Fruit fly (Drosophila melanogaster) whole organism, embryonic: ENCODE results near the gene CG7402.

Source experiments
- Adf1 ChIP-seq: fragments of 200-800 bp; sonication (Bioruptor generic); IDR thresholded peaks from 2 replicates; pipeline ENCODE4 v1.3.6; 2022; ENCODE audit warnings: missing biosample characterization, missing genetic modification characterization
- Atf6 ChIP-seq: fragments of 200-800 bp; sonication (Bioruptor generic); IDR thresholded peaks from 2 replicates; pipeline ENCODE4 v1.3.6; 2022; ENCODE audit warnings: missing biosample characterization, missing genetic modification characterization
- B-H1 ChIP-seq: fragments of 200-800 bp; sonication (Bioruptor generic); IDR thresholded peaks from 3 replicates; pipeline ENCODE4 v1.3.6; 2022; ENCODE audit warnings: missing biosample characterization, missing genetic modification characterization
- CG10209 ChIP-seq: fragments of 200-800 bp; sonication (Bioruptor generic); optimal IDR thresholded peaks from 3 replicates; lab custom pipeline; 2017; ENCODE audit warnings: missing biosample characterization, mild to moderate bottlenecking, missing genetic modification characterization, missing genetic modification reagents
- CG1024 ChIP-seq: fragments of 200-800 bp; sonication (Bioruptor generic); IDR thresholded peaks from 2 replicates; pipeline ENCODE4 v1.3.6; 2022; ENCODE audit warnings: missing biosample characterization, missing genetic modification characterization
- CG10366 ChIP-seq: fragments of 200-800 bp; sonication (Bioruptor generic); IDR thresholded peaks from 2 replicates; pipeline ENCODE4 v1.3.6; 2022; ENCODE audit warnings: missing biosample characterization, missing genetic modification characterization
- CG11504 ChIP-seq: fragments of 200-800 bp; sonication (Bioruptor generic); optimal IDR thresholded peaks from 3 replicates; lab custom pipeline; 2019; ENCODE audit warnings: missing biosample characterization, mild to moderate bottlenecking, missing genetic modification characterization, moderate library complexity
- CG12391 ChIP-seq: fragments of 200-800 bp; sonication (Bioruptor generic); optimal IDR thresholded peaks from 3 replicates; lab custom pipeline; 2018; ENCODE audit warnings: missing biosample characterization, mild to moderate bottlenecking, missing genetic modification characterization, moderate library complexity
- CG12659 ChIP-seq: fragments of 200-800 bp; sonication (Bioruptor generic); optimal IDR thresholded peaks from 3 replicates; lab custom pipeline; 2017; ENCODE audit warnings: mild to moderate bottlenecking, missing biosample characterization, missing genetic modification reagents, missing genetic modification characterization
- CG12769 ChIP-seq: fragments of 200-800 bp; sonication (Bioruptor generic); optimal IDR thresholded peaks from 2 replicates; lab custom pipeline; 2019; ENCODE audit warnings: missing biosample characterization, mild to moderate bottlenecking, missing genetic modification characterization, moderate library complexity
- CG14667 ChIP-seq: fragments of 200-800 bp; sonication (Bioruptor generic); IDR thresholded peaks from 2 replicates; pipeline ENCODE4 v1.3.6; 2022; ENCODE audit warnings: missing biosample characterization, missing genetic modification characterization
- CG15073 ChIP-seq: fragments of 200-800 bp; sonication (Bioruptor generic); optimal IDR thresholded peaks from 2 replicates; lab custom pipeline; 2016; ENCODE audit warnings: missing biosample characterization, missing genetic modification characterization
- CG17186 ChIP-seq: fragments of 200-800 bp; sonication (Bioruptor generic); optimal IDR thresholded peaks from 3 replicates; lab custom pipeline; 2017; ENCODE audit warnings: missing biosample characterization, missing genetic modification reagents, missing genetic modification characterization
- CG18262 ChIP-seq: fragments of 200-800 bp; optimal IDR thresholded peaks from 3 replicates; lab custom pipeline; 2019; ENCODE audit warnings: missing biosample characterization, mild to moderate bottlenecking, missing genetic modification characterization, moderate library complexity
- CG18599 ChIP-seq: fragments of 200-800 bp; sonication (Bioruptor generic); optimal IDR thresholded peaks from 3 replicates; lab custom pipeline; 2017; ENCODE audit warnings: missing biosample characterization, missing genetic modification characterization, mild to moderate bottlenecking, moderate library complexity, missing genetic modification reagents
- CG2120 ChIP-seq: fragments of 200-800 bp; sonication (Bioruptor generic); optimal IDR thresholded peaks from 3 replicates; lab custom pipeline; 2016; ENCODE audit warnings: missing biosample characterization, missing genetic modification characterization
- CG2202 ChIP-seq: fragments of 200-800 bp; sonication (Bioruptor generic); optimal IDR thresholded peaks from 2 replicates; lab custom pipeline; 2018; ENCODE audit warnings: missing biosample characterization, mild to moderate bottlenecking, missing genetic modification characterization
- CG3065 ChIP-seq: fragments of 200-800 bp; sonication (Bioruptor generic); optimal IDR thresholded peaks from 2 replicates; lab custom pipeline; 2016; ENCODE audit warnings: missing biosample characterization, missing genetic modification characterization
- CG34376 ChIP-seq: fragments of 200-800 bp; sonication (Bioruptor generic); optimal IDR thresholded peaks from 2 replicates; lab custom pipeline; 2018; ENCODE audit warnings: missing biosample characterization, mild to moderate bottlenecking, missing genetic modification characterization
- CG3847 ChIP-seq: fragments of 200-800 bp; sonication (Bioruptor generic); IDR thresholded peaks from 2 replicates; pipeline ENCODE4 v1.3.6; 2022; ENCODE audit warnings: missing biosample characterization, missing genetic modification characterization
- CG7987 ChIP-seq: fragments of 200-800 bp; sonication (Bioruptor generic); optimal IDR thresholded peaks from 2 replicates; lab custom pipeline; 2018; ENCODE audit warnings: missing biosample characterization, mild to moderate bottlenecking, missing genetic modification characterization, moderate library complexity
- CrebB ChIP-seq: fragments of 200-800 bp; sonication (Bioruptor generic); optimal IDR thresholded peaks from 3 replicates; lab custom pipeline; 2018; ENCODE audit warnings: missing biosample characterization, mild to moderate bottlenecking, missing genetic modification characterization
- Dbx ChIP-seq: fragments of 200-800 bp; sonication (Bioruptor generic); IDR thresholded peaks from 3 replicates; pipeline ENCODE4 v1.3.6; 2022; ENCODE audit warnings: missing biosample characterization, missing genetic modification characterization
- H15 ChIP-seq: fragments of 200-800 bp; sonication (Bioruptor generic); IDR thresholded peaks from 3 replicates; pipeline ENCODE4 v1.3.6; 2022; ENCODE audit warnings: missing biosample characterization, missing genetic modification characterization
- HHEX ChIP-seq: fragments of 200-800 bp; sonication (Bioruptor generic); optimal IDR thresholded peaks from 3 replicates; lab custom pipeline; 2017; ENCODE audit warnings: missing biosample characterization, mild to moderate bottlenecking, missing genetic modification characterization, missing genetic modification reagents
- HLH3B ChIP-seq: fragments of 200-800 bp; sonication (Bioruptor generic); IDR thresholded peaks from 2 replicates; pipeline ENCODE4 v1.3.6; 2022; ENCODE audit warnings: missing biosample characterization, missing genetic modification characterization
- Lim3 ChIP-seq: fragments of 200-800 bp; sonication (Bioruptor generic); IDR thresholded peaks from 2 replicates; pipeline ENCODE4 v1.3.6; 2022; ENCODE audit warnings: missing biosample characterization, missing genetic modification characterization
- Med ChIP-seq: fragments of 200-800 bp; sonication (Bioruptor generic); peaks from one replicate; lab custom pipeline; 2016; ENCODE audit warnings: missing biosample characterization, missing genetic modification characterization, mild to moderate bottlenecking, inconsistent platforms, moderate library complexity
- Mrtf ChIP-seq: fragments of 200-800 bp; sonication (Bioruptor generic); IDR thresholded peaks from 3 replicates; pipeline ENCODE4 v1.3.6; 2022; ENCODE audit warnings: missing biosample characterization, missing genetic modification characterization
- Oli ChIP-seq: fragments of 200-800 bp; sonication (Bioruptor generic); optimal IDR thresholded peaks from 2 replicates; lab custom pipeline; 2018; ENCODE audit warnings: missing biosample characterization, mild to moderate bottlenecking, missing genetic modification characterization, moderate library complexity
- Pdp1 ChIP-seq, 2 experiments: fragments of 200-800 bp; sonication (Bioruptor generic); optimal IDR thresholded peaks; 3 replicates each; lab custom pipeline; 2016; ENCODE audit warnings: missing biosample characterization in 2 of 2, missing genetic modification characterization in 2 of 2, mild to moderate bottlenecking in 1 of 2, moderate library complexity in 1 of 2
- Rfx ChIP-seq: fragments of 200-800 bp; sonication (Bioruptor generic); IDR thresholded peaks from 2 replicates; pipeline ENCODE4 v1.3.6; 2022; ENCODE audit warnings: missing biosample characterization, missing genetic modification characterization
- Stat92E ChIP-seq, 3 experiments: fragments of >200 bp in 2 of 3; fragments of 200-800 bp in 1 of 3; sonication (Bioruptor generic) in 1 of 3; optimal IDR thresholded peaks; 2 replicates each; lab custom pipeline; 2017 to 2019; ENCODE audit warnings: missing biosample characterization in 3 of 3, missing genetic modification characterization in 3 of 3, mild to moderate bottlenecking in 1 of 3, moderate library complexity in 1 of 3
- Tbp ChIP-seq: fragments of >200 bp; optimal IDR thresholded peaks from 2 replicates; lab custom pipeline; 2018; ENCODE audit warnings: missing biosample characterization, missing genetic modification characterization
- amos ChIP-seq: fragments of 200-800 bp; sonication (Bioruptor generic); IDR thresholded peaks from 2 replicates; pipeline ENCODE4 v1.3.6; 2022; ENCODE audit warnings: missing biosample characterization, missing genetic modification characterization; ENCODE audit not compliant: partially characterized antibody
- ash1 ChIP-seq: fragments of 200-800 bp; sonication (Bioruptor generic); optimal IDR thresholded peaks from 2 replicates; lab custom pipeline; 2018; ENCODE audit warnings: missing biosample characterization, mild to moderate bottlenecking, missing genetic modification characterization
- cg ChIP-seq: fragments of 200-800 bp; sonication (Bioruptor generic); optimal IDR thresholded peaks from 3 replicates; lab custom pipeline; 2019; ENCODE audit warnings: missing biosample characterization, mild to moderate bottlenecking, missing genetic modification characterization, moderate library complexity
- dmrt99B ChIP-seq: fragments of 200-800 bp; sonication (Bioruptor generic); optimal IDR thresholded peaks from 2 replicates; lab custom pipeline; 2018; ENCODE audit warnings: missing biosample characterization, mild to moderate bottlenecking, missing genetic modification characterization, moderate library complexity
- fru ChIP-seq: fragments of >200 bp; optimal IDR thresholded peaks from 2 replicates; lab custom pipeline; 2017
- gem ChIP-seq: fragments of 200-800 bp; sonication (Bioruptor generic); optimal IDR thresholded peaks from 2 replicates; lab custom pipeline; 2019; ENCODE audit warnings: missing biosample characterization, mild to moderate bottlenecking, missing genetic modification characterization, moderate library complexity
- nerfin-1 ChIP-seq: fragments of 200-800 bp; sonication (Bioruptor generic); optimal IDR thresholded peaks from 3 replicates; lab custom pipeline; 2019; ENCODE audit warnings: missing biosample characterization, mild to moderate bottlenecking, missing genetic modification characterization, moderate library complexity
- p53 ChIP-seq: fragments of 200-800 bp; sonication (Bioruptor generic); optimal IDR thresholded peaks from 2 replicates; lab custom pipeline; 2016; ENCODE audit warnings: missing biosample characterization, missing genetic modification characterization
- pnt ChIP-seq: fragments of 200-800 bp; sonication (Bioruptor generic); optimal IDR thresholded peaks from 3 replicates; lab custom pipeline; 2016; ENCODE audit warnings: missing biosample characterization, missing genetic modification characterization
- scrt ChIP-seq: fragments of 200-800 bp; sonication (Bioruptor generic); optimal IDR thresholded peaks from 2 replicates; lab custom pipeline; 2018; ENCODE audit warnings: missing biosample characterization, mild to moderate bottlenecking, missing genetic modification characterization, moderate library complexity
- so ChIP-seq: fragments of 200-800 bp; sonication (Bioruptor generic); IDR thresholded peaks from 3 replicates; pipeline ENCODE4 v1.3.6; 2022; ENCODE audit warnings: missing biosample characterization, missing genetic modification characterization
- stc ChIP-seq: fragments of 200-800 bp; sonication (Bioruptor generic); IDR thresholded peaks from 2 replicates; pipeline ENCODE4 v1.3.6; 2022; ENCODE audit warnings: missing biosample characterization, missing genetic modification characterization
- twi ChIP-seq: fragments of 200-800 bp; optimal IDR thresholded peaks from 2 replicates; lab custom pipeline; 2019; ENCODE audit warnings: missing biosample characterization, mild to moderate bottlenecking, missing genetic modification characterization, moderate library complexity
- unc-4 ChIP-seq: fragments of 200-800 bp; sonication (Bioruptor generic); IDR thresholded peaks from 2 replicates; pipeline ENCODE4 v1.3.6; 2022; ENCODE audit warnings: missing biosample characterization, missing genetic modification characterization; ENCODE audit not compliant: partially characterized antibody
- usp ChIP-seq: fragments of >200 bp; optimal IDR thresholded peaks from 2 replicates; lab custom pipeline; 2017; ENCODE audit warnings: missing biosample characterization, missing genetic modification characterization
- zfh1 ChIP-seq: fragments of 200-800 bp; sonication (Bioruptor generic); IDR thresholded peaks from 3 replicates; pipeline ENCODE4 v1.3.6; 2022; ENCODE audit warnings: missing biosample characterization, missing genetic modification characterization

CG7402 gene

dm6 chr3L:17907609-17908160, 20.2 kb downstream of the CG7402 start, which contains the start of the genes Prestin and Wdr92 (continued):
- TF ChIP-seq fru (lab: Kevin White, UChicago) (no peak), Med (peak; percentile 94), CG18599 (peak; percentile 15), B-H1 (no peak; the same call in 2 of the 3 replicates), CG12391 (tag; lab: Kevin White, UChicago) (peak; percentile 46), Pdp1 (GFP tag; optimal IDR thresholded peaks at IDR 0.05; lab: Kevin White, UChicago) (peak in 1 of 2 experiments; percentile 82), gem (tag; lab: Kevin White, UChicago) (peak; percentile 15), CG2202 (tag; lab: Kevin White, UChicago) (no peak), amos (GFP tag; lab: Robert Waterston, UW) (peak; percentile 83; the same call in 1 of the 2 replicates), H15 (no peak), CG12659 (GFP tag; lab: Kevin White, UChicago) (peak; percentile 64), CG10209 (GFP tag; lab: Kevin White, UChicago) (peak; percentile 0), Lim3 (no peak), p53 (GFP tag; lab: Kevin White, UChicago) (no peak), cg (GFP tag; lab: Kevin White, UChicago) (no peak), Adf1 (GFP tag; lab: Robert Waterston, UW) (peak; percentile 51; the same call in 1 of the 2 replicates), scrt (GFP tag; lab: Kevin White, UChicago) (peak; percentile 56), HLH3B (GFP tag; lab: Robert Waterston, UW) (no peak), so (no peak; the same call in 2 of the 3 replicates), CG3065 (GFP tag; lab: Kevin White, UChicago) (no peak), CG34376 (GFP tag; lab: Kevin White, UChicago) (peak; percentile 57), stc (GFP tag; lab: Robert Waterston, UW) (peak; percentile 48; the same call in 1 of the 2 replicates), Atf6 (GFP tag; lab: Robert Waterston, UW) (no peak), pnt (GFP tag; lab: Kevin White, UChicago) (no peak), Oli (no peak), ash1 (GFP tag; lab: Kevin White, UChicago) (no peak), dmrt99B (tag; lab: Kevin White, UChicago) (no peak), usp (GFP tag; lab: Kevin White, UChicago) (no peak), CG15073 (GFP tag; lab: Kevin White, UChicago) (no peak), Dbx (GFP tag; lab: Robert Waterston, UW) (peak; percentile 63; the same call in 2 of the 3 replicates), nerfin-1 (tag; lab: Kevin White, UChicago) (no peak), CG12769 (tag; lab: Kevin White, UChicago) (peak; percentile 45), HHEX (GFP tag; lab: Kevin White, UChicago) (no peak), unc-4 (peak; percentile 94), zfh1 (GFP tag; lab: Robert Waterston, UW) (no peak), CG1024 (no peak), CG14667 (GFP tag; lab: Robert Waterston, UW) (no peak), CG11504 (peak; percentile 17), CG18262 (tag; lab: Kevin White, UChicago) (no peak), Mrtf (GFP tag; lab: Robert Waterston, UW) (no peak), CG10366 (GFP tag; lab: Robert Waterston, UW) (no peak), Tbp (GFP tag; lab: Kevin White, UChicago) (no peak), CG7987 (GFP tag; lab: Kevin White, UChicago) (peak; percentile 54), Stat92E (GFP tag; optimal IDR thresholded peaks at IDR 0.05; lab: Kevin White, UChicago) (peak in 1 of 3 experiments; percentile 37), Rfx (GFP tag; lab: Robert Waterston, UW) (peak; percentile 47; the same call in 1 of the 2 replicates), twi (tag; lab: Kevin White, UChicago) (no peak), CG3847 (GFP tag; lab: Robert Waterston, UW) (no peak), CrebB (tag; lab: Kevin White, UChicago) (no peak), CG2120 (peak; percentile 36), CG17186 (GFP tag; lab: Kevin White, UChicago) (no peak)
